Worm (Caenorhabditis elegans): ENCODE measurements around the gene F19C6.5.

ce11 chrX:9965275-9965674, 19.5 kb downstream of the F19C6.5 start, which contains the start of gene pssy-1:
- TF ChIP-seq unc-62 (GFP tag; optimal IDR thresholded peaks at IDR 0.05) (no peak), ZK185.1 (tag; optimal IDR thresholded peaks at IDR 0.05; ENCODE audit: poor library complexity, severe bottlenecking) (no peak), sea-2 (GFP tag; IDR thresholded peaks at IDR 0.05) (no peak)
